Fruit fly (Drosophila melanogaster) whole organism, embryonic: ENCODE data around the gene Ts.

Source experiments
- CG10147 ChIP-seq: fragments of 200-800 bp; sonication (Bioruptor generic); optimal IDR thresholded peaks from 2 replicates; lab custom pipeline; 2019; ENCODE audit warnings: missing biosample characterization, mild to moderate bottlenecking, missing genetic modification characterization, moderate library complexity
- CG10366 ChIP-seq: fragments of 200-800 bp; sonication (Bioruptor generic); IDR thresholded peaks from 2 replicates; pipeline ENCODE4 v1.3.6; 2022; ENCODE audit warnings: missing biosample characterization, missing genetic modification characterization
- CG10654 ChIP-seq: fragments of 200-800 bp; sonication (Bioruptor generic); optimal IDR thresholded peaks from 2 replicates; lab custom pipeline; 2016; ENCODE audit warnings: missing biosample characterization, missing genetic modification characterization
- CG10959 ChIP-seq: fragments of 200-800 bp; sonication (Bioruptor generic); IDR thresholded peaks from 2 replicates; pipeline ENCODE4 v1.3.6; 2022; ENCODE audit warnings: missing biosample characterization, missing genetic modification characterization
- CG1603 ChIP-seq: fragments of 200-800 bp; sonication (Bioruptor generic); optimal IDR thresholded peaks from 2 replicates; lab custom pipeline; 2019; ENCODE audit warnings: missing biosample characterization, mild to moderate bottlenecking, missing genetic modification characterization, moderate library complexity
- CG17359 ChIP-seq: fragments of 200-800 bp; sonication (Bioruptor generic); optimal IDR thresholded peaks from 3 replicates; lab custom pipeline; 2018; ENCODE audit warnings: missing biosample characterization, mild to moderate bottlenecking, missing genetic modification characterization, moderate library complexity
- CG17385 ChIP-seq: fragments of 200-800 bp; sonication (Bioruptor generic); optimal IDR thresholded peaks from 3 replicates; lab custom pipeline; 2018; ENCODE audit warnings: missing biosample characterization, mild to moderate bottlenecking, missing genetic modification characterization
- CG17568 ChIP-seq: fragments of 200-800 bp; sonication (Bioruptor generic); optimal IDR thresholded peaks from 2 replicates; lab custom pipeline; 2018; ENCODE audit warnings: missing biosample characterization, mild to moderate bottlenecking, missing genetic modification characterization, moderate library complexity
- CG18011 ChIP-seq: fragments of 200-800 bp; sonication (Bioruptor generic); optimal IDR thresholded peaks from 2 replicates; lab custom pipeline; 2017; ENCODE audit warnings: missing biosample characterization, missing genetic modification characterization, mild to moderate bottlenecking, moderate library complexity, missing genotype
- CG18476 ChIP-seq: fragments of 200-800 bp; sonication (Bioruptor generic); optimal IDR thresholded peaks from 2 replicates; lab custom pipeline; 2016; ENCODE audit warnings: missing biosample characterization, mild to moderate bottlenecking, missing genetic modification characterization
- CG18599 ChIP-seq: fragments of 200-800 bp; sonication (Bioruptor generic); optimal IDR thresholded peaks from 3 replicates; lab custom pipeline; 2017; ENCODE audit warnings: missing biosample characterization, missing genetic modification characterization, mild to moderate bottlenecking, moderate library complexity, missing genetic modification reagents
- CG2199 ChIP-seq: fragments of 200-800 bp; sonication (Bioruptor generic); IDR thresholded peaks from 3 replicates; pipeline ENCODE4 v1.3.6; 2022; ENCODE audit warnings: missing biosample characterization, missing genetic modification characterization
- CG31224 ChIP-seq: fragments of 200-800 bp; sonication (Bioruptor generic); IDR thresholded peaks from 2 replicates; pipeline ENCODE4 v1.3.6; 2022; ENCODE audit warnings: missing biosample characterization, missing genetic modification characterization
- CG32532 ChIP-seq: fragments of 200-800 bp; sonication (Bioruptor generic); IDR thresholded peaks from 2 replicates; pipeline ENCODE4 v1.3.6; 2022; ENCODE audit warnings: missing biosample characterization, missing genetic modification characterization
- CG3407 ChIP-seq: fragments of 200-800 bp; sonication (Bioruptor generic); optimal IDR thresholded peaks from 2 replicates; lab custom pipeline; 2018; ENCODE audit warnings: missing biosample characterization, mild to moderate bottlenecking, missing genetic modification characterization
- CG6791 ChIP-seq: fragments of 200-800 bp; sonication (Bioruptor generic); IDR thresholded peaks from 3 replicates; pipeline ENCODE4 v1.3.6; 2022; ENCODE audit warnings: missing biosample characterization, missing genetic modification characterization; ENCODE audit not compliant: partially characterized antibody
- CG7839 ChIP-seq: fragments of 200-800 bp; sonication (Bioruptor generic); optimal IDR thresholded peaks from 3 replicates; lab custom pipeline; 2018; ENCODE audit warnings: missing biosample characterization, mild to moderate bottlenecking, missing genetic modification characterization, moderate library complexity
- CG7963 ChIP-seq: fragments of 200-800 bp; sonication (Bioruptor generic); IDR thresholded peaks from 3 replicates; pipeline ENCODE4 v1.3.6; 2022; ENCODE audit warnings: missing biosample characterization, missing genetic modification characterization; ENCODE audit not compliant: partially characterized antibody
- CG8290 ChIP-seq, 3 experiments: fragments of 200-800 bp; sonication (Bioruptor generic); optimal IDR thresholded peaks; 2 replicates each; lab custom pipeline; 2016 to 2019; ENCODE audit warnings: missing biosample characterization in 3 of 3, missing genetic modification characterization in 3 of 3, mild to moderate bottlenecking in 2 of 3, moderate library complexity in 1 of 3
- CG8478 ChIP-seq: fragments of >200 bp; optimal IDR thresholded peaks from 2 replicates; lab custom pipeline; 2018
- CG9932 ChIP-seq: fragments of 200-800 bp; sonication (Bioruptor generic); IDR thresholded peaks from 2 replicates; pipeline ENCODE4 v1.3.6; 2022; ENCODE audit warnings: missing biosample characterization, missing genetic modification characterization
- CkIIα-i1 ChIP-seq: fragments of 200-800 bp; sonication (Bioruptor generic); IDR thresholded peaks from 2 replicates; pipeline ENCODE4 v1.3.6; 2022; ENCODE audit warnings: missing biosample characterization, missing genetic modification characterization
- Gsc ChIP-seq: fragments of 200-800 bp; sonication (Bioruptor generic); IDR thresholded peaks from 2 replicates; pipeline ENCODE4 v1.3.6; 2022; ENCODE audit warnings: missing biosample characterization, missing genetic modification characterization
- HmgD ChIP-seq: fragments of 200-800 bp; sonication (Bioruptor generic); optimal IDR thresholded peaks from 3 replicates; lab custom pipeline; 2016; ENCODE audit warnings: missing biosample characterization, missing genetic modification characterization
- HmgZ ChIP-seq: fragments of 200-800 bp; sonication (Bioruptor generic); optimal IDR thresholded peaks from 2 replicates; lab custom pipeline; 2018; ENCODE audit warnings: missing biosample characterization, mild to moderate bottlenecking, missing genetic modification characterization
- Hr3 ChIP-seq: fragments of 200-800 bp; sonication (Bioruptor generic); optimal IDR thresholded peaks from 3 replicates; lab custom pipeline; 2016; ENCODE audit warnings: missing biosample characterization, missing genetic modification characterization
- Hr51 ChIP-seq, 2 experiments: fragments of 200-800 bp; sonication (Bioruptor generic); optimal IDR thresholded peaks; 2 replicates in 1 of 2; 3 replicates in 1 of 2; lab custom pipeline; 2016 to 2018; ENCODE audit warnings: missing biosample characterization in 2 of 2, missing genetic modification characterization in 2 of 2, mild to moderate bottlenecking in 1 of 2, moderate library complexity in 1 of 2
- Lhr ChIP-seq: fragments of 200-800 bp; sonication (Bioruptor generic); optimal IDR thresholded peaks from 3 replicates; lab custom pipeline; 2017; ENCODE audit warnings: mild to moderate bottlenecking, missing biosample characterization, missing genetic modification reagents, missing genetic modification characterization
- NFAT ChIP-seq: fragments of 200-800 bp; sonication (Bioruptor generic); IDR thresholded peaks from 2 replicates; pipeline ENCODE4 v1.3.6; 2022; ENCODE audit warnings: missing biosample characterization, missing genetic modification characterization
- Nf-YB ChIP-seq: fragments of 200-800 bp; sonication (Bioruptor generic); optimal IDR thresholded peaks from 3 replicates; lab custom pipeline; 2019; ENCODE audit warnings: missing biosample characterization, mild to moderate bottlenecking, missing genetic modification characterization, moderate library complexity
- Oaz ChIP-seq: fragments of 200-800 bp; sonication (Bioruptor generic); IDR thresholded peaks from 2 replicates; pipeline ENCODE4 v1.3.6; 2022; ENCODE audit warnings: missing biosample characterization, missing genetic modification characterization
- Six4 ChIP-seq: fragments of 200-800 bp; sonication (Bioruptor generic); optimal IDR thresholded peaks from 2 replicates; lab custom pipeline; 2016; ENCODE audit warnings: missing biosample characterization, missing genetic modification characterization
- YL-1 ChIP-seq: fragments of 200-800 bp; sonication (Bioruptor generic); optimal IDR thresholded peaks from 3 replicates; lab custom pipeline; 2017; ENCODE audit warnings: missing biosample characterization, mild to moderate bottlenecking, missing genetic modification characterization
- abd-A ChIP-seq: fragments of 200-800 bp; sonication (Bioruptor generic); optimal IDR thresholded peaks from 3 replicates; lab custom pipeline; 2019; ENCODE audit warnings: missing biosample characterization, mild to moderate bottlenecking, missing genetic modification characterization, moderate library complexity
- chif ChIP-seq, 2 experiments: fragments of 200-800 bp; sonication (Bioruptor generic); optimal IDR thresholded peaks; 3 replicates each; lab custom pipeline; 2016; ENCODE audit warnings: missing biosample characterization in 2 of 2, missing genetic modification characterization in 2 of 2
- ci ChIP-seq: fragments of 200-800 bp; sonication (Bioruptor generic); IDR thresholded peaks from 3 replicates; pipeline ENCODE4 v1.3.6; 2022; ENCODE audit warnings: missing biosample characterization, missing genetic modification characterization
- cwo ChIP-seq: fragments of 200-800 bp; sonication (Bioruptor generic); optimal IDR thresholded peaks from 3 replicates; lab custom pipeline; 2017; ENCODE audit warnings: missing biosample characterization, missing genetic modification characterization, mild to moderate bottlenecking, moderate library complexity, missing genetic modification reagents
- dpn ChIP-seq, 2 experiments: fragments of 200-800 bp; sonication (Bioruptor generic); optimal IDR thresholded peaks; 3 replicates each; lab custom pipeline; 2016; ENCODE audit warnings: missing biosample characterization in 2 of 2, missing genetic modification characterization in 2 of 2
- ems ChIP-seq: fragments of 200-800 bp; sonication (Bioruptor generic); optimal IDR thresholded peaks from 3 replicates; lab custom pipeline; 2016; ENCODE audit warnings: missing biosample characterization, missing genetic modification characterization
- hth ChIP-seq: fragments of >200 bp; optimal IDR thresholded peaks from 2 replicates; lab custom pipeline; 2017; ENCODE audit warnings: inconsistent platforms
- lab ChIP-seq: fragments of 200-800 bp; sonication (Bioruptor generic); optimal IDR thresholded peaks from 3 replicates; lab custom pipeline; 2017; ENCODE audit warnings: missing biosample characterization, missing genetic modification characterization, mild to moderate bottlenecking, moderate library complexity, missing genetic modification reagents
- lilli ChIP-seq: fragments of 200-800 bp; sonication (Bioruptor generic); optimal IDR thresholded peaks from 3 replicates; lab custom pipeline; 2016; ENCODE audit warnings: missing biosample characterization, missing genetic modification characterization
- lmd ChIP-seq: fragments of 200-800 bp; sonication (Bioruptor generic); IDR thresholded peaks from 2 replicates; pipeline ENCODE4 v1.3.6; 2022; ENCODE audit warnings: missing biosample characterization, missing genetic modification characterization
- nmo ChIP-seq: fragments of 200-800 bp; sonication (Bioruptor generic); optimal IDR thresholded peaks from 2 replicates; lab custom pipeline; 2018; ENCODE audit warnings: missing biosample characterization, mild to moderate bottlenecking, missing genetic modification characterization, moderate library complexity
- rib ChIP-seq: fragments of 200-800 bp; sonication (Bioruptor generic); IDR thresholded peaks from 2 replicates; pipeline ENCODE4 v1.3.6; 2022; ENCODE audit warnings: missing biosample characterization, missing genetic modification characterization
- ro ChIP-seq: fragments of 200-800 bp; sonication (Bioruptor generic); IDR thresholded peaks from 2 replicates; pipeline ENCODE4 v1.3.6; 2022; ENCODE audit warnings: missing biosample characterization, missing genetic modification characterization
- sisA ChIP-seq: fragments of 200-800 bp; sonication (Bioruptor generic); IDR thresholded peaks from 2 replicates; pipeline ENCODE4 v1.3.6; 2022; ENCODE audit warnings: missing biosample characterization, missing genetic modification characterization
- so ChIP-seq: fragments of 200-800 bp; sonication (Bioruptor generic); IDR thresholded peaks from 3 replicates; pipeline ENCODE4 v1.3.6; 2022; ENCODE audit warnings: missing biosample characterization, missing genetic modification characterization
- ssp ChIP-seq: fragments of 200-800 bp; sonication (Bioruptor generic); IDR thresholded peaks from 2 replicates; pipeline ENCODE4 v1.3.6; 2022; ENCODE audit warnings: missing biosample characterization, missing genetic modification characterization
- tgo ChIP-seq: fragments of 200-800 bp; sonication (Bioruptor generic); IDR thresholded peaks from 3 replicates; pipeline ENCODE4 v1.3.6; 2022; ENCODE audit warnings: missing biosample characterization, missing genetic modification characterization
- ttk ChIP-seq: fragments of 200-800 bp; sonication (Bioruptor generic); IDR thresholded peaks from 2 replicates; pipeline ENCODE4 v2.1.2; 2022; ENCODE audit warnings: missing biosample characterization, missing genetic modification characterization

The Ts gene

DNA sequence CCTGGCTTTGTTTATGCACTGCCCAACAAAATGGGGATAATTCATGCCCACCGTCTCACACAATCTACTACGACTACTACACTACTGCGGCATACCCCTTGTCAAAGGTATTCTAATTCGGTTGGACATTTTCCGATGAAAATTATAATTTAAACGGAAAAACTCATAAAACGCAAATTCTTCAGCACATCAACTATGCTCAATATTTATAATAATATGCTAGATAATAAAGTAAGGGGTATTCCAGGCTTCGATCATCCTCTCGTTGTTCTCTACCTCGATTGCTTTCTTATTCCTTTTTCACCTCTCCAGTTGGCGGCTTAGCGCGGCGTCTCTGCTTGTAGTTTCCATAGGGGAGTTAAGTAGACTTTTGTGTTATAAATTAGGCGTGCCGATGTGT, 28.1 kb downstream of the Ts start (continued):
- TF ChIP-seq Oaz, result no peak
- TF ChIP-seq dpn (GFP tag; optimal IDR thresholded peaks at IDR 0.05; lab: Kevin White, UChicago), result peak in 1 of 2 experiments; percentile 8
- TF ChIP-seq cwo (GFP tag; lab: Kevin White, UChicago), result peak; percentile 4
- no peak for TF ChIP-seq CG8290 (GFP tag; optimal IDR thresholded peaks at IDR 0.05; lab: Kevin White, UChicago)
- peak in 1 of 2 experiments; percentile 12 for TF ChIP-seq CG8290 (tag; optimal IDR thresholded peaks at IDR 0.05; lab: Kevin White, UChicago)
- peak; percentile 23; the same call in 1 of the 2 replicates for TF ChIP-seq CG10366 (GFP tag; lab: Robert Waterston, UW)
- no peak for TF ChIP-seq rib (GFP tag; lab: Robert Waterston, UW)
- TF ChIP-seq CG10959 (GFP tag; lab: Robert Waterston, UW), result no peak
- no peak for TF ChIP-seq NFAT (GFP tag; lab: Robert Waterston, UW)
- TF ChIP-seq CG18599, result peak; percentile 63
- TF ChIP-seq CG8478 (lab: Kevin White, UChicago), result no peak
- TF ChIP-seq Hr3 (GFP tag; lab: Kevin White, UChicago), result no peak
- no peak for TF ChIP-seq chif (GFP tag; optimal IDR thresholded peaks at IDR 0.05; lab: Kevin White, UChicago)
- TF ChIP-seq YL-1 (GFP tag; lab: Kevin White, UChicago), result no peak
- peak; percentile 6 for TF ChIP-seq nmo (GFP tag; lab: Kevin White, UChicago)
- TF ChIP-seq CG1603 (tag; lab: Kevin White, UChicago), result peak; percentile 27
- no peak for TF ChIP-seq ems (GFP tag; lab: Kevin White, UChicago)
- TF ChIP-seq CG17385, result no peak
- TF ChIP-seq CG17359 (tag; lab: Kevin White, UChicago), result peak; percentile 24
- TF ChIP-seq CG7839 (tag; lab: Kevin White, UChicago), result peak; percentile 35
- TF ChIP-seq CG9932 (GFP tag; lab: Robert Waterston, UW), result peak; percentile 28; the same call in 1 of the 2 replicates
- TF ChIP-seq ttk (GFP tag; lab: Robert Waterston, UW), result no peak
- no peak for TF ChIP-seq CG6791
- TF ChIP-seq CkIIα-i1 (GFP tag; lab: Robert Waterston, UW), result no peak
- TF ChIP-seq ci (GFP tag; lab: Robert Waterston, UW), result 0 out of 3 replicates have a peak, but pooled peaks have one; percentile 11
- no peak for TF ChIP-seq CG18476 (GFP tag; lab: Kevin White, UChicago)
- TF ChIP-seq CG10147 (GFP tag; lab: Kevin White, UChicago), result no peak
- peak; percentile 25; the same call in 1 of the 2 replicates for TF ChIP-seq lmd (GFP tag; lab: Robert Waterston, UW)
- TF ChIP-seq Six4 (GFP tag; lab: Kevin White, UChicago), result no peak
- no peak for TF ChIP-seq ssp (GFP tag; lab: Robert Waterston, UW)
- TF ChIP-seq sisA (GFP tag; lab: Robert Waterston, UW), result no peak
- no peak for TF ChIP-seq abd-A (tag; lab: Kevin White, UChicago)
- no peak for TF ChIP-seq so
- 0 out of 2 replicates have a peak, but pooled peaks have one; percentile 24 for TF ChIP-seq CG32532 (GFP tag; lab: Robert Waterston, UW)
- peak in 1 of 2 experiments; percentile 20 for TF ChIP-seq Hr51 (GFP tag; optimal IDR thresholded peaks at IDR 0.05; lab: Kevin White, UChicago)
- no peak for TF ChIP-seq Lhr (GFP tag; lab: Kevin White, UChicago)
- no peak for TF ChIP-seq CG31224
- 0 out of 3 replicates have a peak, but pooled peaks have one; percentile 13 for TF ChIP-seq tgo (GFP tag; lab: Robert Waterston, UW)
- TF ChIP-seq CG7963 (GFP tag; lab: Robert Waterston, UW), result no peak
- TF ChIP-seq hth (lab: Kevin White, UChicago), result no peak
- TF ChIP-seq HmgZ (tag; lab: Kevin White, UChicago), result no peak
- TF ChIP-seq CG17568 (GFP tag; lab: Kevin White, UChicago), result no peak
- TF ChIP-seq HmgD (GFP tag; lab: Kevin White, UChicago), result no peak
- no peak for TF ChIP-seq CG2199 (GFP tag; lab: Robert Waterston, UW)
- peak; percentile 57 for TF ChIP-seq lab (GFP tag; lab: Kevin White, UChicago)
- TF ChIP-seq Nf-YB, result no peak
- no peak for TF ChIP-seq CG3407
- TF ChIP-seq CG18011 (GFP tag; lab: Kevin White, UChicago), result no peak
- no peak for TF ChIP-seq CG10654 (GFP tag; lab: Kevin White, UChicago)
- TF ChIP-seq Gsc (GFP tag; lab: Robert Waterston, UW), result no peak
- peak; percentile 50 for TF ChIP-seq lilli
- no peak for TF ChIP-seq ro (GFP tag; lab: Robert Waterston, UW)
